Worm (Caenorhabditis elegans) whole organism, L4/young adult: ENCODE data around the gene Y57G11C.36.

ENCODE experiments used
- W03F9.2 ChIP-seq: fragments of 150-350 bp; optimal IDR thresholded peaks from 2 replicates; lab custom pipeline; 2014; ENCODE audit warnings: missing biosample characterization, missing genetic modification characterization
- dao-5 ChIP-seq: sonication (generic microtip); optimal IDR thresholded peaks from 2 replicates; lab custom pipeline; 2016; ENCODE audit warnings: missing genotype, missing genetic modification characterization, moderate library complexity, missing compliant biosample characterization
- him-1 ChIP-seq: sonication (generic microtip); optimal IDR thresholded peaks from 2 replicates; lab custom pipeline; 2016; ENCODE audit warnings: missing genotype, missing genetic modification reagents, missing genetic modification characterization, missing compliant biosample characterization

Gene Y57G11C.36

ce11 chrIV:14773280-14774071 lies at the start of gene Y57G11C.36:
Y57G11C.36 (minus strand) TSS chrIV:14773781.
- TF ChIP-seq dao-5 (tag; lab: Kevin White, UChicago) (no peak), him-1 (tag; lab: Kevin White, UChicago) (no peak), W03F9.2 (tag; lab: Kevin White, UChicago) (no peak)

DNA sequence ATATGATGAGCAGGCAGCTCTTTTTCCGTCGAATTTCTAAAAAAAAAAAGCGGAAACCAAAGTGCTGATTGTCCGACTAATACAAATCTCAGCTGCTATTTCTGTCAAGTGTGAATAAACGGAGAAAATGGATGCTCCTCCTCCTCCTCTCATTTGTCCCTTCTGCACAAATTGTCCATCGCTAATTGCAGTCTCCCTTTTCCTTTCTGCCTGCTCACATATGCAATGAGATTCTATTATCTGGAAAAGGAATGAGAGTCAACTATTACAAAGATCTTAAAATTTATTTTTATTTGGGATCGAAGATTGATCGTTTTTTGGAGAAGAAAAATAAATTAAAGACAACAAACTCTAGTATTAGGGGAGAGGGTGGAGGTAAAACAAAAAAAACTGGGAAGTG lies 48.7 kb upstream of the Y57G11C.36 start:
- TF ChIP-seq him-1 (tag; lab: Kevin White, UChicago) (no peak), dao-5 (tag; lab: Kevin White, UChicago) (peak; percentile 35), W03F9.2 (tag; lab: Kevin White, UChicago) (no peak)

ce11 chrIV:14816288-14816687 lies 42.7 kb upstream of the Y57G11C.36 start, which contains the start of gene Y57G11C.46:
Y57G11C.46 (minus strand) TSS chrIV:14816388.
- TF ChIP-seq W03F9.2 (tag; lab: Kevin White, UChicago): no peak
- no peak for TF ChIP-seq him-1 (tag; lab: Kevin White, UChicago)
- no peak for TF ChIP-seq dao-5 (tag; lab: Kevin White, UChicago)

DNA sequence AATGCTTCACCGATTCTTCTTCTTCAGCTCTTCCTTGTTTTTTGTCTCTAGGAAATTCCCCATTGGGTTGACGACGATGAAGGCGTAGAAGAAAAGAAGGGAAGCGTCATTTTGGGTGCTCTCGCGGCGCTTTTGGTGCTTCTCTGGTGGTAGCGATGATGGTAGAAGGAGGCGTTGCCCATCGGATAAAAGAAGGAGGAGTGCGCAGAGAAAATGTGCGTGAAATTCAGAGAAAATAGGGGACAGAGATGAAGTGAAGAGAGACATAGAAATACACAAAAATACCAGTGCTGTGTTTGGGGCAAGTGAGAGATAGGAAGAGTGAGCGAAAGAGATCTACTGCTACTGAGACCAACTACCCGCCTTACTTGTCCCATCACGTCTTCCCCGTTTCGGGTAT lies 33.3 kb upstream of the Y57G11C.36 start, which contains the start of gene oig-5:
Gene oig-5 (plus strand): TSS at position 301 of the 400 bp plus-strand sequence.
- no peak for TF ChIP-seq W03F9.2 (tag; lab: Kevin White, UChicago)
- TF ChIP-seq dao-5 (tag; lab: Kevin White, UChicago): no peak
- TF ChIP-seq him-1 (tag; lab: Kevin White, UChicago): no peak

DNA sequence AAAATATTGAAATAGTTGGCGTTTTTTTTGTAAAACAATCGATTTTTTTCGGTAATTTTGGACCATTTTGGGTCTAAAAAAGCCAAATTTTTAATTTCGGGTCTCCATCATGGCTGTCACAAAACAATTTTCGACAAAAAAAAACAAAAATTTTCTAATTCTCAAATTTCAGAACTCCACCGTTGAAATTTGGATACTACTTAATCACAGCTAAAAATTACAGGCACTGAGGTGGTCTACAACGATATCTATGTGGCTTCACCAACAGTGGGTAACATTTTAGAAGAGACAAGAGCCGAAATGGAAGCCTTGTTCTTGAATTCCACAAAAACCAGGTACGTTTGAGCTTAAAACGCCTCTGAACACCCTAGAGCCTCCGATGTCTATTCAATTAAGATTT lies 28.7 kb upstream of the Y57G11C.36 start, which contains the start of gene Y57G11C.1142:
Gene Y57G11C.1142 (plus strand): TSS at position 301 of the 400 bp plus-strand sequence.
- TF ChIP-seq W03F9.2 (tag; lab: Kevin White, UChicago) (no peak), him-1 (tag; lab: Kevin White, UChicago) (no peak), dao-5 (tag; lab: Kevin White, UChicago) (no peak)

- no peak for TF ChIP-seq him-1 (tag; lab: Kevin White, UChicago)
- TF ChIP-seq dao-5 (tag; lab: Kevin White, UChicago): no peak
- no peak for TF ChIP-seq W03F9.2 (tag; lab: Kevin White, UChicago)
These were observed 27.4 kb upstream of the Y57G11C.36 start for ce11 chrIV:14800931-14801330.

DNA sequence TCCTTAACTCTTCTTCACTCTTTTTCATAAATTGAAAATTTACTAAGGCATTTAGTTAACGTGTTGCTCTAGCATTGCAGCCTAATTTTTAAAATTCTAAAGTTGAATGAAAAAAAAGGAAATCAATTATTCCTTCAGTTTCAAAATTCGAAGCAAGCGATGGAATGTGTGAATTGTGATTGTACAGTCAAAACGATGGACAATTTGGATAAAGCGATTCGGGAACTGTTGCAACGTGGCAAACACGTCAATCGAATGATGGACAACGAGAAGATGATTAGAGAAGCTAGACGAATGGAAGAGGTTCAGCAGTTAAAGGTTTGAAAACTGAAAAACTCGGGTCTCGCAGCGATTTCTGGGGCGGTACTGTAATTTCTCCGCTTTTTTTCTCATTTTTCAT lies 25.6 kb upstream of the Y57G11C.36 start, which contains the start of gene Y57G11C.14:
Gene Y57G11C.14 (plus strand): TSS at position 126 of the 400 bp plus-strand sequence.
- TF ChIP-seq him-1 (tag; lab: Kevin White, UChicago): no peak
- TF ChIP-seq W03F9.2 (tag; lab: Kevin White, UChicago): no peak
- no peak for TF ChIP-seq dao-5 (tag; lab: Kevin White, UChicago)

ce11 chrIV:14797849-14798248 lies 24.3 kb upstream of the Y57G11C.36 start, which contains the start of gene arl-8:
arl-8 (plus strand) TSS chrIV:14798149.
- TF ChIP-seq W03F9.2 (tag; lab: Kevin White, UChicago): no peak
- TF ChIP-seq dao-5 (tag; lab: Kevin White, UChicago): no peak
- no peak for TF ChIP-seq him-1 (tag; lab: Kevin White, UChicago)

DNA sequence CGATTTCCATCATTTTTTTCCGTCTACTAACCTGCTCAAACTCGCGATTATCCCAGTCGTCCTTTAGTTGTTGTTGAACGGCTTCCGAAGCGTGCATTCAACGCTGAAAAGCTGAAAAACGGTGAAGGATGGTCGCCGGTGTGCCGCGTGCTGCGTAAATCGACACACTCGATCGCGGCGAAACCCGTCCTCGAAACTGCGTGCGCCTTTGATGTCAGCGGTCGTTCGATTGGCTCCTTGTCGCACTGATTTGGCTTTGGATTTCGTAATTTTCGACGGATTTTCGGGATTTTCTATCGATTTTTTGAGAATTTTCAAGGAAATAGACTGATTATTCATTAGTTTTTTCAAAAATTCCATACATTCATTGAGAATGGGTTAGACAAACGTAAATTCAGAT lies 23.8 kb upstream of the Y57G11C.36 start, which contains the start of the genes Y57G11C.1147 and nuo-3:
Gene Y57G11C.1147 (minus strand): TSS at position 161 of the 400 bp plus-strand sequence.
Gene nuo-3 (minus strand): TSS at position 191 of the 400 bp plus-strand sequence.
- no peak for TF ChIP-seq W03F9.2 (tag; lab: Kevin White, UChicago)
- TF ChIP-seq him-1 (tag; lab: Kevin White, UChicago): no peak
- no peak for TF ChIP-seq dao-5 (tag; lab: Kevin White, UChicago)

DNA sequence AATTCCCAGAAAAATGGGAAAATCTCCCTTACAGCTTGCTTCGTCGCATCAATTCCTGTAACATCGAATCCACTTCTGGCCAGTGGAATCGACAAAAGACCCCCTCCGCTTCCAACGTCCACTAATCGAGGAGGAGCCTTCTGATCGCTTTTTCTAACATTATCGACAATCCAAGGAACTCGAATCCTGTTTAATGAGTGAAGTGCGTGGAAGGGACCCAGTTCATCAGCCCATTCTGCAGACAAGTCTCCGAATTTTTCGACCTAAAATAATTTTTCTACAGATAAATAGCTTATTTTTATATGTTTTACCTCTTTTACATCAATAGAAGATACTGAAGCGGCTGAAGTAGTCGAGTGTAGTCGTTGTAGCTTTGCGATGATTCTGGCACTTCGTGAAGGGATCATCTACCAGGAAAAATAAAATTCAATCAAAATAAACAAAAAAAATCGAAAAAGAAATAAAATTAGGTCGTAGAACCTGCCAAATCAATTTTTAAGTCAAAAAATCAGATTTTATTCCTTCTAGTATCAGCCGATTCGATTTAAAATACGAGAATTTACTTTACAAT lies 22.4 kb upstream of the Y57G11C.36 start, which contains the start of gene coq-3:
Gene coq-3 (minus strand): TSS at position 407 of the 571 bp plus-strand sequence.
- TF ChIP-seq W03F9.2 (tag; lab: Kevin White, UChicago) (no peak), dao-5 (tag; lab: Kevin White, UChicago) (no peak), him-1 (tag; lab: Kevin White, UChicago) (no peak)

ce11 chrIV:14793900-14794624 lies 20.5 kb upstream of the Y57G11C.36 start:
- TF ChIP-seq dao-5 (tag; lab: Kevin White, UChicago) (no peak), him-1 (tag; lab: Kevin White, UChicago) (peak; percentile 26)

DNA sequence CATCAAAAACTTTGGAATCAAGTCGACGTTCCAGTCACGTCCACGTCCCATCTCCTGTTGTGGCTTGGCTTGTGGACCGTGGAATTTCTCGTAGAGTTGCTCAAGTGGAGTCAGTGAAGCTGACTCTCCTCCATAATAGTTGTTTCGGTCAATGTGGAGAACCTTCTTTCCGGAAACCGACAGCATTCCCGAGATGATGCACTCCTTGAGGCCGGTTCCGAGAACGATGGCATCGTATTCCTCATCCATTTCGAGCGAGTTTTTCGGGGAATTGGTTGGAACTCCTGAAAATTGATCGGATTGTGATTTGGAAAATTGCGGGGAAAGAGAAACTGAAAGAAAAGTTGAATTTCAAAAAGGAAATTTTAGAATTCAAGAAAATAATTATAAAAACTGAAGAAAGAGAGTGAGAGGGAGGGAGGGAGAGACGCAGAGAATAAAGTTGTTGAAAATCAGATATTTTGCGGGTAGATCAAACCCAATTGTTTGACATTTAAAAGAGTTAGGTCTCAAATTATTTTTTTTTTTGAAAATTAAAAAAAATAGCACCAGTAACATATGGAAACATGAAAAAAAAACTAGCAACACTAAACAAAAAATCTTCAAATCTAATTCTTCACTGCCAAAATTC lies 19.1 kb upstream of the Y57G11C.36 start, which contains the start of gene gdi-1:
Gene gdi-1 (minus strand): TSS at position 286 of the 631 bp plus-strand sequence.
- no peak for TF ChIP-seq him-1 (tag; lab: Kevin White, UChicago)
- TF ChIP-seq dao-5 (tag; lab: Kevin White, UChicago): no peak
- no peak for TF ChIP-seq W03F9.2 (tag; lab: Kevin White, UChicago)
